Worm (Caenorhabditis elegans) whole organism, L1 larva: ENCODE results near the gene ncx-6.

Experiments used
- ama-1 ChIP-seq: fragments of 150-350 bp; optimal IDR thresholded peaks from 2 replicates; lab custom pipeline; 2014
- ceh-82 ChIP-seq, 3 experiments: fragments of 150-350 bp in 1 of 3; sonication (generic microtip) in 2 of 3; optimal IDR thresholded peaks; 2 replicates each; lab custom pipeline; 2014 to 2017; ENCODE audit warnings: missing biosample characterization in 3 of 3, missing genetic modification characterization in 3 of 3
- efl-3 ChIP-seq: fragments of 200-800 bp; sonication (Bioruptor generic); optimal IDR thresholded peaks from 2 replicates; lab custom pipeline; 2018; ENCODE audit warnings: mild to moderate bottlenecking, missing genetic modification characterization, missing compliant biosample characterization
- ets-5 ChIP-seq: fragments of 200-800 bp; sonication (Bioruptor generic); IDR thresholded peaks from 2 replicates; pipeline ENCODE4 v1.3.6; 2022; ENCODE audit warnings: missing genetic modification characterization, missing compliant biosample characterization
- lin-13 ChIP-seq: fragments of 150-350 bp; optimal IDR thresholded peaks from 2 replicates; lab custom pipeline; 2014; ENCODE audit warnings: missing biosample characterization, missing genetic modification reagents, missing genetic modification characterization
- lin-15B ChIP-seq: fragments of 150-350 bp; sonication (generic microtip); optimal IDR thresholded peaks from 3 replicates; lab custom pipeline; 2014; ENCODE audit warnings: missing biosample characterization, missing genetic modification characterization
- lir-3 ChIP-seq: sonication (generic microtip); optimal IDR thresholded peaks from 2 replicates; lab custom pipeline; 2016; ENCODE audit warnings: mild to moderate bottlenecking, missing genetic modification characterization, moderate library complexity, missing compliant biosample characterization; ENCODE audit not compliant: poor library complexity
- mdl-1 ChIP-seq, 2 experiments: fragments of 150-350 bp; optimal IDR thresholded peaks; 2 replicates each; lab custom pipeline; 2014 to 2017; ENCODE audit warnings: missing biosample characterization in 2 of 2, missing genetic modification characterization in 2 of 2, inconsistent platforms in 1 of 2
- nhr-76 ChIP-seq: sonication (generic microtip); optimal IDR thresholded peaks from 2 replicates; lab custom pipeline; 2017; ENCODE audit warnings: missing biosample characterization, missing genetic modification characterization
- swsn-7 ChIP-seq: sonication (generic microtip); optimal IDR thresholded peaks from 2 replicates; lab custom pipeline; 2016; ENCODE audit warnings: missing genetic modification characterization, missing compliant biosample characterization
- tbx-2 ChIP-seq: sonication (generic microtip); optimal IDR thresholded peaks from 2 replicates; lab custom pipeline; 2016; ENCODE audit warnings: missing genetic modification characterization, missing compliant biosample characterization
- ztf-11 ChIP-seq, 2 experiments: sonication (generic microtip); optimal IDR thresholded peaks; 2 replicates each; lab custom pipeline; 2016 to 2017; ENCODE audit warnings: missing genetic modification characterization in 2 of 2, missing biosample characterization in 1 of 2, missing compliant biosample characterization in 1 of 2
- ztf-4 ChIP-seq: fragments of 150-350 bp; optimal IDR thresholded peaks from 2 replicates; lab custom pipeline; 2014; ENCODE audit warnings: missing biosample characterization, missing genetic modification characterization

ce11 chrIII:9744525-9744924, 30.8 kb upstream of the ncx-6 start:
- TF ChIP-seq ets-5 (GFP tag; lab: Robert Waterston, UW) (no peak), lin-15B (no peak), tbx-2 (tag; lab: Kevin White, UChicago) (no peak), lir-3 (tag; lab: Kevin White, UChicago) (no peak), ztf-4 (no peak), mdl-1 (tag; optimal IDR thresholded peaks at IDR 0.05; lab: Kevin White, UChicago) (no peak), ceh-82 (tag; optimal IDR thresholded peaks at IDR 0.05; lab: Kevin White, UChicago) (no peak), ztf-11 (tag; optimal IDR thresholded peaks at IDR 0.05; lab: Kevin White, UChicago) (no peak), ama-1 (lab: Kevin White, UChicago) (no peak), nhr-76 (no peak), swsn-7 (no peak), efl-3 (no peak), lin-13 (no peak)
